Worm (Caenorhabditis elegans) whole organism, L1 larva: ENCODE results near the gene hmit-1.3.
A peak's percentile ranks its signal among the peaks of the same experiment; 100 is the strongest.

Experiments
- C34B4.2 ChIP-seq: sonication (generic microtip); optimal IDR thresholded peaks from 2 replicates; lab custom pipeline; 2017; ENCODE audit warnings: mild to moderate bottlenecking, missing genetic modification characterization, missing compliant biosample characterization
- aha-1 ChIP-seq: fragments of 150-350 bp; optimal IDR thresholded peaks from 2 replicates; lab custom pipeline; 2014; ENCODE audit warnings: missing biosample characterization, missing genetic modification characterization
- blmp-1 ChIP-seq: fragments of 150-350 bp; optimal IDR thresholded peaks from 2 replicates; lab custom pipeline; 2014; ENCODE audit warnings: missing biosample characterization, missing genetic modification characterization
- ceh-63 ChIP-seq: fragments of 200-800 bp; sonication (Bioruptor generic); optimal IDR thresholded peaks from 2 replicates; lab custom pipeline; 2018; ENCODE audit warnings: mild to moderate bottlenecking, missing genetic modification characterization, missing compliant biosample characterization
- ceh-82 ChIP-seq, 3 experiments: fragments of 150-350 bp in 1 of 3; sonication (generic microtip) in 2 of 3; optimal IDR thresholded peaks; 2 replicates each; lab custom pipeline; 2014 to 2017; ENCODE audit warnings: missing biosample characterization in 3 of 3, missing genetic modification characterization in 3 of 3
- dpl-1 ChIP-seq, 3 experiments: fragments of 150-350 bp in 2 of 3; sonication (generic microtip) in 1 of 3; optimal IDR thresholded peaks; 2 replicates each; lab custom pipeline; 2014 to 2017; ENCODE audit warnings: missing biosample characterization in 3 of 3, missing genetic modification characterization in 3 of 3, missing genetic modification reagents in 3 of 3
- efl-1 ChIP-seq, 4 experiments: fragments of 150-350 bp; optimal IDR thresholded peaks in 3 of 4; peaks in 1 of 4; 1 replicate in 1 of 4; 2 replicates in 3 of 4; lab custom pipeline; 2014; ENCODE audit warnings: missing biosample characterization in 2 of 4, missing genetic modification characterization in 2 of 4, missing genetic modification reagents in 2 of 4
- egl-13 ChIP-seq: sonication (generic microtip); optimal IDR thresholded peaks from 2 replicates; lab custom pipeline; 2016; ENCODE audit warnings: missing genotype, missing genetic modification reagents, missing genetic modification characterization, missing compliant biosample characterization
- fkh-8 ChIP-seq: sonication (generic microtip); optimal IDR thresholded peaks from 2 replicates; lab custom pipeline; 2016; ENCODE audit warnings: mild to moderate bottlenecking, missing genetic modification characterization, missing compliant biosample characterization
- fos-1 ChIP-seq: fragments of 150-350 bp; optimal IDR thresholded peaks from 2 replicates; lab custom pipeline; 2014; ENCODE audit warnings: missing biosample characterization, missing genetic modification characterization
- hlh-17 ChIP-seq: fragments of 200-800 bp; sonication (Bioruptor generic); optimal IDR thresholded peaks from 2 replicates; lab custom pipeline; 2018; ENCODE audit warnings: missing genetic modification characterization, mild to moderate bottlenecking, missing compliant biosample characterization, moderate library complexity, borderline replicate concordance
- hpl-2 ChIP-seq: fragments of 150-350 bp; optimal IDR thresholded peaks from 2 replicates; lab custom pipeline; 2014; ENCODE audit warnings: missing biosample characterization, missing genetic modification reagents, missing genetic modification characterization
- isw-1 ChIP-seq: fragments of 200-800 bp; sonication (Bioruptor generic); IDR thresholded peaks from 2 replicates; pipeline ENCODE4 v1.3.6; 2022; ENCODE audit warnings: missing genetic modification characterization, missing compliant biosample characterization
- lin-13 ChIP-seq: fragments of 150-350 bp; optimal IDR thresholded peaks from 2 replicates; lab custom pipeline; 2014; ENCODE audit warnings: missing biosample characterization, missing genetic modification reagents, missing genetic modification characterization
- lin-14 ChIP-seq: fragments of 200-800 bp; sonication (Bioruptor generic); optimal IDR thresholded peaks from 2 replicates; lab custom pipeline; 2018; ENCODE audit warnings: mild to moderate bottlenecking, missing genetic modification characterization, moderate library complexity, missing compliant biosample characterization
- nhr-12 ChIP-seq: sonication (generic microtip); optimal IDR thresholded peaks from 2 replicates; lab custom pipeline; 2017; ENCODE audit warnings: missing biosample characterization, missing genetic modification characterization
- nhr-20 ChIP-seq: sonication (generic microtip); optimal IDR thresholded peaks from 2 replicates; lab custom pipeline; 2016; ENCODE audit warnings: mild to moderate bottlenecking, missing genetic modification characterization, missing compliant biosample characterization
- nhr-47 ChIP-seq: sonication (generic microtip); optimal IDR thresholded peaks from 2 replicates; lab custom pipeline; 2016; ENCODE audit warnings: mild to moderate bottlenecking, missing genetic modification characterization, moderate library complexity, missing compliant biosample characterization
- nhr-71 ChIP-seq: sonication (generic microtip); optimal IDR thresholded peaks from 2 replicates; lab custom pipeline; 2016; ENCODE audit warnings: mild to moderate bottlenecking, missing genetic modification characterization, moderate library complexity, missing compliant biosample characterization
- nhr-76 ChIP-seq: sonication (generic microtip); optimal IDR thresholded peaks from 2 replicates; lab custom pipeline; 2017; ENCODE audit warnings: missing biosample characterization, missing genetic modification characterization
- nhr-77 ChIP-seq: fragments of 150-350 bp; optimal IDR thresholded peaks from 2 replicates; lab custom pipeline; 2014; ENCODE audit warnings: missing biosample characterization, missing genetic modification characterization
- rnt-1 ChIP-seq: sonication (generic microtip); optimal IDR thresholded peaks from 2 replicates; lab custom pipeline; 2016; ENCODE audit warnings: mild to moderate bottlenecking, missing genetic modification characterization, moderate library complexity, missing compliant biosample characterization
- skn-1 ChIP-seq: fragments of 150-350 bp; optimal IDR thresholded peaks from 2 replicates; lab custom pipeline; 2014; ENCODE audit warnings: missing biosample characterization, missing genetic modification characterization
- snu-23 ChIP-seq: sonication (generic microtip); optimal IDR thresholded peaks from 2 replicates; lab custom pipeline; 2016; ENCODE audit warnings: missing genetic modification characterization, missing compliant biosample characterization
- sup-37 ChIP-seq: fragments of 200-800 bp; sonication (Bioruptor generic); optimal IDR thresholded peaks from 2 replicates; lab custom pipeline; 2018; ENCODE audit warnings: mild to moderate bottlenecking, missing genetic modification characterization, missing compliant biosample characterization
- unc-130 ChIP-seq: fragments of 150-350 bp; optimal IDR thresholded peaks from 2 replicates; lab custom pipeline; 2017; ENCODE audit warnings: missing biosample characterization, missing genetic modification characterization, inconsistent platforms
- unc-30 ChIP-seq: sonication (generic microtip); optimal IDR thresholded peaks from 2 replicates; lab custom pipeline; 2017; ENCODE audit warnings: missing biosample characterization, missing genetic modification characterization
- unc-86 ChIP-seq: sonication (generic microtip); optimal IDR thresholded peaks from 2 replicates; lab custom pipeline; 2016; ENCODE audit warnings: missing genetic modification characterization, missing compliant biosample characterization
- zag-1 ChIP-seq: fragments of 150-350 bp; optimal IDR thresholded peaks from 2 replicates; lab custom pipeline; 2014; ENCODE audit warnings: missing biosample characterization, missing genetic modification characterization
- ztf-11 ChIP-seq, 2 experiments: sonication (generic microtip); optimal IDR thresholded peaks; 2 replicates each; lab custom pipeline; 2016 to 2017; ENCODE audit warnings: missing genetic modification characterization in 2 of 2, missing biosample characterization in 1 of 2, missing compliant biosample characterization in 1 of 2

Gene hmit-1.3

DNA sequence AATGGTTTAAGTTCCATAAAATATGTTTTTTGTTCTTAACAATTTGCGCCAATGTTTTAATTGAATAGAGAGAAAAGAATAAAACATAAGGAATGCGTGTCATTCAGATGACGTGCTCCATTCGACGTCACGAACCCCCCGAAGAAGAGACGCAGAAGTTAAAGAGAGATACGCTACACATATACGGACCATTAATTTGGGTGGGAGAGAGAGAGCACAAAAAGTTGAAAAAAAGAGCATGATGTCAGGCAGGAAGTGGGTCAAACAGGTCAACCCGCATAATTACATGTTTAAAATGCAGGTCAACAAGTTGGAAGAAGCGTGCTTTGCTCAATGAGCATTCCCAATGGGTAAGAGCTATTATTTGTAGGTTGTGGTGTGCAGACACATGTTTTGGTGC lies 40.8 kb upstream of the hmit-1.3 start (continued):
- no peak for TF ChIP-seq hpl-2 (GFP tag; lab: Kevin White, UChicago)
- TF ChIP-seq unc-86 (tag; lab: Kevin White, UChicago) = peak; percentile 61
- no peak for TF ChIP-seq C34B4.2 (tag; lab: Kevin White, UChicago)
- peak; percentile 64 for TF ChIP-seq ceh-63 (GFP tag; lab: Kevin White, UChicago)
- TF ChIP-seq, all 84 proteins: peak for 10

DNA sequence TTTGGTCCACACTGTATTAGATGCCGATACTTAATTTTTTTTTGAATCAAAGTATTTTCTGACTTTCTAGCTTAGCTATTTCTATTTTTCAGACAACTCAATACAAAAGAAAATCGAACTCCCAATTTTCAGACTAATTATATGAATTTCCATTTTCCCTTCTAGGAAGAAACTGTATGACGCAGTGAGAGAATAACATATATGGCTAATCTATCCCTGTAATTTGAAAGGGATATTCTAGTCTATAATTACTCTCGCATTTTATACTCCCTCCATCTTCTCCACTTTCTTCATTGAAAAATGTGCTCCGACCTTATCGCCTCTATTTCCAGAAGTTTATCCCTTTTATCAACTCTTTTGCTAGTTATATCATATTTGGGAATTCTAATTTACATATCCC lies 33.9 kb upstream of the hmit-1.3 start, which contains the start of gene C54C6.4:
Gene C54C6.4 (plus strand): TSS at position 301 of the 400 bp plus-strand sequence.
- TF ChIP-seq hlh-17 (GFP tag; lab: Kevin White, UChicago) (no peak), efl-1 (optimal IDR thresholded peaks at IDR 0.05; lab: Kevin White, UChicago) (no peak), efl-1 (GFP tag; optimal IDR thresholded peaks at IDR 0.05 in 1 of 2; lab: Kevin White, UChicago) (peak in 1 of 2 experiments; percentile 16)

DNA sequence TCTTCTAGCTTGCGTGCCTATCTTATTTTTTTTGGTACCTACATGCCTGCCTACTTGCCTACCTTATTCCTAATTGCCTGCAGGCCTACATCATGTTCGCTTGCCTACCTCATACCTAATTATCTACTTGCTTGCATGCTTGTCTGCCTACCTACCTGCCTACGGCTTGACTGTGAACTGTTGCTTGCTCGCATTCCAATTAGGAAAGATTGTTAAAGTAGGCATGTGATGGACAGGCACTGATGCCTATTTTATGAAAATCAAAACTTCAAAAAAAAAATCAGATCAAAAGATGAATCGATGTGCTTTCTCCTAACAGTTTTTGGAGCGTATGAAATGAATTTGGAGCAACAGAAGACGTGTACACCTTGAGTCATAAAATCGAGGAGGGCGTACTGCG lies 31.0 kb upstream of the hmit-1.3 start:
- TF ChIP-seq nhr-76 (tag; lab: Kevin White, UChicago) (no peak), nhr-12 (tag; lab: Kevin White, UChicago) (no peak), efl-1 (optimal IDR thresholded peaks at IDR 0.05; lab: Kevin White, UChicago) (no peak), efl-1 (GFP tag; optimal IDR thresholded peaks at IDR 0.05 in 1 of 2; lab: Kevin White, UChicago) (peak in 1 of 2 experiments; percentile 69), fkh-8 (tag; lab: Kevin White, UChicago) (no peak), dpl-1 (GFP tag; optimal IDR thresholded peaks at IDR 0.05; lab: Kevin White, UChicago) (no peak), hlh-17 (GFP tag; lab: Kevin White, UChicago) (no peak), rnt-1 (tag; lab: Kevin White, UChicago) (no peak), lin-13 (GFP tag; lab: Kevin White, UChicago) (no peak)

DNA sequence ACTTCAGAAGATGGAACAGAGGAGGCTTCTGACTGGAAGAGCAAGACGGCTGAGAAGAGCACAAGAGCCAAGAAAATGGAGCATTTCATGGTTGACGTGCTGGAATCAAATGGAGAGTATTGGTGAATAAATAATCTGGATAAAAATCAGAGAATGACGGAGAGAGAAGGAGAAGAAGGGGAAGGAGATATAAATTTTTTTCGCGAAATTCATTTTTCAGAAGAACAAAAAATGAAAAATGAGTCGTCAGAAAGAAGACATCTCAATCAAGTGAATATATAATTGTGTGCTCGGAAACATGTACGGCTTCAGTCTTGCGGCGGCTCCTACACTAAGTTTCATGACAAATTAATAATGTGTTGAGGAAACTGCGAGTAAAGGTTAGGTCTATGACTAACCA lies 30.3 kb upstream of the hmit-1.3 start, which contains the start of gene C54C6.5:
Gene C54C6.5 (minus strand): TSS at position 101 of the 400 bp plus-strand sequence.
- TF ChIP-seq unc-130 (tag; lab: Kevin White, UChicago) = no peak

DNA sequence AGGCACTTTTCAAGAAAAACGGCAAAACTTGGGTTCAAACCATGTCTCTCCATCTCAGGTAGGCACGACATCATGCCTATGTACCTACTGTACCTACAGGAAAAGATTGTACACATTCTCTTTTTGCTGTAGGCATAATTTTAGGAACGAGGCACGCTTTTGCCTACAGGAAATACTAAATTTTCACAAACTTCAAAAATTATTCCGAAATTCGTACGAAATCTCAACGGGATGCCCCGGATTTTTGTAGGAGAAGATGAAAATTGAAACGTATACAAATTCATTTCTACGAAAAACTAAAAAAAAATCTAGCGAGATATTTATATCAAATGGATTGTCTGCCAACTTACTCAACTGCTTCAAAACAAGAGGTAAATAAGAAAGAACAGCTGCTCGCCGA lies 28.6 kb upstream of the hmit-1.3 start, which contains the start of gene C54C6.11:
Gene C54C6.11 (plus strand): TSS at position 301 of the 400 bp plus-strand sequence.
- TF ChIP-seq zag-1 (tag; lab: Kevin White, UChicago) = no peak
- no peak for TF ChIP-seq unc-30 (tag; lab: Kevin White, UChicago)
- no peak for TF ChIP-seq nhr-20
- TF ChIP-seq lin-14 (GFP tag; lab: Kevin White, UChicago) = no peak
- TF ChIP-seq aha-1 (tag; lab: Kevin White, UChicago) = no peak
- no peak for TF ChIP-seq egl-13
- no peak for TF ChIP-seq isw-1 (GFP tag; lab: Robert Waterston, UW)
- no peak for TF ChIP-seq nhr-77 (tag; lab: Kevin White, UChicago)
- TF ChIP-seq blmp-1 (tag; lab: Kevin White, UChicago) = no peak
- TF ChIP-seq nhr-47 (tag; lab: Kevin White, UChicago) = no peak
- no peak for TF ChIP-seq sup-37
- no peak for TF ChIP-seq skn-1 (tag; lab: Kevin White, UChicago)
- no peak for TF ChIP-seq ceh-82 (tag; optimal IDR thresholded peaks at IDR 0.05; lab: Kevin White, UChicago)
- no peak for TF ChIP-seq hpl-2 (GFP tag; lab: Kevin White, UChicago)
- TF ChIP-seq snu-23 (GFP tag; lab: Kevin White, UChicago) = no peak
- TF ChIP-seq ztf-11 (tag; optimal IDR thresholded peaks at IDR 0.05; lab: Kevin White, UChicago) = no peak
- TF ChIP-seq fos-1 (tag; lab: Kevin White, UChicago) = no peak

DNA sequence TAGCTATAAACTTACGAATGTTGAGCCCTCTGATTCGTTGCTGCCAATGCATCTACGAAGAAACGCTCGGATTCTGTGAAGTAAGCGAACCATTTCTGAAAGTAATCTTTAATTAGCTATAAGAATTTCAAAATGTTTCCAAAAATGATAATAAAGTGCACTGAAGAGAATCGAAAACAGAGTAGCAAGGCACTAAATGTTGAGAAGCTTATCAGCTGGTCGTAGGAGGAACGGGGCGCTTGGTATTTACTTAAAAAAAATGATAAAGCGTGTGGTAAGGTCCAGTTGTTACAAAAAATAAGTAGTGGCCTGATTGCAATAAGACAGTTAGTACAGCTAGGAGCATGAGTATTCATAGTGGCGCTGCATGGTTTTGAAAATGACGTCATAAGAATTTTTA lies 26.9 kb upstream of the hmit-1.3 start, which contains the start of gene C54C6.7:
Gene C54C6.7 (minus strand): TSS at position 101 of the 400 bp plus-strand sequence.
- no peak for TF ChIP-seq nhr-71 (tag; lab: Kevin White, UChicago)
- TF ChIP-seq, all 84 proteins: peak for 0
